Worm (Caenorhabditis elegans) whole organism, L4/young adult: ENCODE data around the gene C06E2.5.

Source experiments
- W03F9.2 ChIP-seq: fragments of 150-350 bp; optimal IDR thresholded peaks from 2 replicates; lab custom pipeline; 2014; ENCODE audit warnings: missing biosample characterization, missing genetic modification characterization
- dao-5 ChIP-seq: sonication (generic microtip); optimal IDR thresholded peaks from 2 replicates; lab custom pipeline; 2016; ENCODE audit warnings: missing genotype, missing genetic modification characterization, moderate library complexity, missing compliant biosample characterization
- him-1 ChIP-seq: sonication (generic microtip); optimal IDR thresholded peaks from 2 replicates; lab custom pipeline; 2016; ENCODE audit warnings: missing genotype, missing genetic modification reagents, missing genetic modification characterization, missing compliant biosample characterization

DNA sequence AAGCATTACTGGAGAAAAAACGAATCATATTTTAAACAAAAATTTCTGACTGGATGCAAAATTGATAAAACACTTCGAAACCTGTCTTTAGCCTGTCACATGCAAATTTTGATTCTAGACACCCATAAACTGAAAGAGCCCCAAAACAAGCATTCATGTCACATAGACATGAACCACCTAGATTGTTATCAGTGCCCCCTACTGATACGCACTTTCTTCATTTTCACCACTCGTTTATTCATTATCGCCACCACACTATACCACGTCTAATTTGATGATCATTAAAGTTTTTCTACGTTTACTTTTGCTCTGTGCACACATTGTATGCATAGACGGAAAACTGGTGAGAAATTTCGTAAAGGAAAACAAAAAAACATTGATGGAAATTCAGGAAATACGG, 45.8 kb downstream of the C06E2.5 start, which contains the start of gene cnnm-2:
- TF ChIP-seq W03F9.2 (tag; lab: Kevin White, UChicago) (no peak), dao-5 (tag; lab: Kevin White, UChicago) (no peak), him-1 (tag; lab: Kevin White, UChicago) (no peak)
